Worm (Caenorhabditis elegans) whole organism, L1 larva: ENCODE data around the gene dyla-1.
"Not testable (repeated sequence)": the region's sequence is repeated elsewhere in the genome, so short reads cannot be mapped to it uniquely, and the experiment has no call there.

Experiments used
- C04F5.9 ChIP-seq: sonication (generic microtip); optimal IDR thresholded peaks from 2 replicates; lab custom pipeline; 2016; ENCODE audit warnings: missing genetic modification characterization, missing compliant biosample characterization
- mep-1 ChIP-seq: fragments of 150-350 bp; optimal IDR thresholded peaks from 2 replicates; lab custom pipeline; 2014; ENCODE audit warnings: missing biosample characterization, missing genetic modification characterization
- unc-62 ChIP-seq: fragments of 150-350 bp; optimal IDR thresholded peaks from 2 replicates; lab custom pipeline; 2014; ENCODE audit warnings: missing biosample characterization, missing genetic modification reagents, missing genetic modification characterization
- ztf-11 ChIP-seq, 2 experiments: sonication (generic microtip); optimal IDR thresholded peaks; 2 replicates each; lab custom pipeline; 2016 to 2017; ENCODE audit warnings: missing genetic modification characterization in 2 of 2, missing biosample characterization in 1 of 2, missing compliant biosample characterization in 1 of 2

- TF ChIP-seq unc-62 (GFP tag; lab: Kevin White, UChicago); mep-1; C04F5.9; ztf-11 (tag; optimal IDR thresholded peaks at IDR 0.05; lab: Kevin White, UChicago): not testable (repeated sequence)
Measured at ce11 chrX:16883426-16883825, 42.6 kb downstream of the dyla-1 start, which contains the start of gene Y13C8A.1.
